Worm (Caenorhabditis elegans): ENCODE results near the gene edg-1.

ce11 chrIV:11323666-11324065 lies 3.1 kb downstream of the edg-1 start:
- TF ChIP-seq skn-1 (tag; optimal IDR thresholded peaks at IDR 0.05) (no peak), nhr-11 (tag; optimal IDR thresholded peaks at IDR 0.05) (no peak), unc-39 (tag; optimal IDR thresholded peaks at IDR 0.05) (no peak), lin-13 (GFP tag; optimal IDR thresholded peaks at IDR 0.05) (no peak), nhr-77 (tag; optimal IDR thresholded peaks at IDR 0.05) (no peak), aly-2 (tag; optimal IDR thresholded peaks at IDR 0.05) (no peak), mab-5 (tag; optimal IDR thresholded peaks at IDR 0.05) (no peak)

Data from whole organism, L2 larva.